Worm (Caenorhabditis elegans): ENCODE results near the gene srw-21.

The srw-21 gene

DNA sequence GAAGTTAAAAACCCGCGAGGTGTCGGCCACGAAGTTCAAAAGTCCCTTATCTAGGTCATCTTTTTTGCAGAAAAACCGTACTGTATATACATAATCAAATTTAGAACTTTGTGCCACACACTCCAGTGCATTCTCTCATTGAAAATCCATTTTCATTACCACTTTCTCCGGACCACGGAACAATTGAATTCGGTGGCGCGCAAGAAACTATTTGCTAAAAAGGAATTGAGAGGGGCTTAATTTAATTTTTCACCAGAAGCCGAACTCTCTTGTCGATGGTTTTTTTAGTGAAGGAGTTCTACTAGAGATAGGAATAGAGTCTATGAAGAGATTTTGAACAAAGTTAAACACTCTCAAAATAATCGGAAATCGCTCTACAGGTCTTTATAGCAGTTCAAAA lies 32.0 kb downstream of the srw-21 start:
- TF ChIP-seq T26A8.4 (GFP tag; IDR thresholded peaks at IDR 0.05), result 0 out of 2 replicates have a peak, but pooled peaks have one; percentile 15
- TF ChIP-seq fkh-10 (GFP tag; optimal IDR thresholded peaks at IDR 0.05), result no peak
- TF ChIP-seq aha-1 (tag), result peak; percentile 56

ce11 chrV:15520398-15520797 lies 32.5 kb downstream of the srw-21 start:
- peak in 1 of 2 experiments; percentile 87 for TF ChIP-seq unc-62 (GFP tag; optimal IDR thresholded peaks at IDR 0.05 in 1 of 2)
- no peak for TF ChIP-seq unc-62 (tag; optimal IDR thresholded peaks at IDR 0.05)
- no peak for TF ChIP-seq attf-4 (tag; optimal IDR thresholded peaks at IDR 0.05)
- no peak for TF ChIP-seq ceh-44 (GFP tag; IDR thresholded peaks at IDR 0.05)
- no peak for TF ChIP-seq ceh-82 (tag; optimal IDR thresholded peaks at IDR 0.05)
- TF ChIP-seq nhr-102 (tag; optimal IDR thresholded peaks at IDR 0.05), result no peak

DNA sequence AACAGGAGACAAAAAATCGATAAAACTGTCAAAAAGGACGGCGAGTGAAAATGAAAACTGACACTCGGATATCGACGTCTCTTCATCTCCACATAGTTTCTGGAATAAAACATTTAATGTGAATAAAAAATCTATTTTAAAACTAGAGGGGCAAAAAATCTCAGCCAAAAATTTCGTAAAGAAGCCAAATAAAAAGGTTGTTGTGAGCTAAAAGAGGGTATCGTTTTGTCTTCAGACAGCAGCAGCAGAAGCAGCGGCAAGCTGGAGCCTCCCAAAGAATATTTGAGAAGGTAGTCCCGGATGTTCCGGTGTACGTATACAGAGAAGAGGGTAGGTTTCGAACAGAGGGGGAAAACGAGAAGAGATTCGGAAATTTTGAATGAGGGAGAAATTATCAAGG lies 34.1 kb downstream of the srw-21 start, which contains the start of gene lgc-31:
Gene lgc-31 (minus strand): TSS at position 101 of the 400 bp plus-strand sequence.
- TF ChIP-seq pha-4 (GFP tag; IDR thresholded peaks at IDR 0.05), result 0 out of 2 replicates have a peak, but pooled peaks have one; percentile 13
- no peak for TF ChIP-seq pha-4 (tag; optimal IDR thresholded peaks at IDR 0.05)
- no peak for TF ChIP-seq skn-1 (tag; optimal IDR thresholded peaks at IDR 0.05)

- peak in 1 of 2 experiments; percentile 8 for TF ChIP-seq unc-62 (GFP tag; optimal IDR thresholded peaks at IDR 0.05 in 1 of 2)
- no peak for TF ChIP-seq unc-62 (tag; optimal IDR thresholded peaks at IDR 0.05)
- no peak for TF ChIP-seq gei-8 (GFP tag; optimal IDR thresholded peaks at IDR 0.05)
- no peak for TF ChIP-seq arid-1 (GFP tag; conservative IDR thresholded peaks at IDR 0.05)
- TF ChIP-seq nhr-6 (tag; optimal IDR thresholded peaks at IDR 0.05), result no peak
- TF ChIP-seq lin-38 (GFP tag; IDR thresholded peaks at IDR 0.05), result no peak
- TF ChIP-seq lsy-2 (tag; optimal IDR thresholded peaks at IDR 0.05), result no peak
Observed at ce11 chrV:15529069-15529468, 41.2 kb downstream of the srw-21 start, which contains the start of gene srh-276. Gene srh-276 (plus strand): TSS chrV:15529369.

- TF ChIP-seq ztf-7 (tag; optimal IDR thresholded peaks at IDR 0.05) (no peak), pqm-1 (tag; optimal IDR thresholded peaks at IDR 0.05) (peak; percentile 40), dmd-6 (GFP tag; IDR thresholded peaks at IDR 0.05) (peak; percentile 38; the same call in 1 of the 2 replicates), skn-1 (tag; optimal IDR thresholded peaks at IDR 0.05) (no peak), aly-2 (tag; optimal IDR thresholded peaks at IDR 0.05) (no peak), egl-27 (tag; optimal IDR thresholded peaks at IDR 0.05) (no peak), nhr-102 (tag; optimal IDR thresholded peaks at IDR 0.05) (no peak), dmd-9 (GFP tag; IDR thresholded peaks at IDR 0.05) (no peak), duxl-1 (tag; optimal IDR thresholded peaks at IDR 0.05; ENCODE audit: poor library complexity) (no peak), dve-1 (tag; optimal IDR thresholded peaks at IDR 0.05; ENCODE audit: insufficient read depth) (peak; percentile 45), F37D6.2 (tag; optimal IDR thresholded peaks at IDR 0.05) (no peak), hlh-30 (tag; optimal IDR thresholded peaks at IDR 0.05; ENCODE audit: insufficient read depth) (peak; percentile 14), lin-13 (GFP tag; optimal IDR thresholded peaks at IDR 0.05) (no peak), daf-16 (GFP tag; optimal IDR thresholded peaks at IDR 0.05) (no peak), daf-16 (tag; optimal IDR thresholded peaks at IDR 0.05) (peak; percentile 78), attf-4 (tag; optimal IDR thresholded peaks at IDR 0.05) (no peak)
Observed at ce11 chrV:15533096-15533495, 45.2 kb downstream of the srw-21 start, which contains the start of gene F21A3.11. Gene F21A3.11 (minus strand): TSS chrV:15533212.

- TF ChIP-seq unc-62 (GFP tag; optimal IDR thresholded peaks at IDR 0.05 in 1 of 2) (peak in 1 of 2 experiments; percentile 26), unc-62 (tag; optimal IDR thresholded peaks at IDR 0.05) (no peak), dmd-8 (GFP tag; IDR thresholded peaks at IDR 0.05) (no peak)
Observed at ce11 chrV:15533864-15534263, 46.0 kb downstream of the srw-21 start, which contains the start of gene F21A3.2. Gene F21A3.2 (minus strand): TSS chrV:15533964.
